Worm (Caenorhabditis elegans) whole organism, L2 larva: ENCODE data around the gene cul-2.

Experiments
- egl-27 ChIP-seq: sonication (generic microtip); optimal IDR thresholded peaks from 3 replicates; lab custom pipeline; 2017; ENCODE audit warnings: missing biosample characterization, missing genetic modification reagents, missing genetic modification characterization
- fos-1 ChIP-seq: fragments of 150-350 bp; optimal IDR thresholded peaks from 2 replicates; lab custom pipeline; 2014; ENCODE audit warnings: missing biosample characterization, missing genetic modification characterization
- lin-39 ChIP-seq: fragments of 150-350 bp; optimal IDR thresholded peaks from 2 replicates; lab custom pipeline; 2014; ENCODE audit warnings: missing biosample characterization, missing genetic modification reagents, missing genetic modification characterization
- mdl-1 ChIP-seq, 2 experiments: fragments of 150-350 bp in 1 of 2; sonication (generic microtip) in 1 of 2; optimal IDR thresholded peaks; 2 replicates each; lab custom pipeline; 2017; ENCODE audit warnings: missing biosample characterization in 2 of 2, missing genetic modification characterization in 2 of 2
- nhr-237 ChIP-seq: fragments of 150-350 bp; optimal IDR thresholded peaks from 2 replicates; lab custom pipeline; 2014; ENCODE audit warnings: missing biosample characterization, missing genetic modification characterization
- snpc-4 ChIP-seq: fragments of 150-350 bp; optimal IDR thresholded peaks from 2 replicates; lab custom pipeline; 2014; ENCODE audit warnings: missing biosample characterization, missing genetic modification characterization
- unc-39 ChIP-seq: fragments of 150-350 bp; optimal IDR thresholded peaks from 2 replicates; lab custom pipeline; 2014; ENCODE audit warnings: missing biosample characterization, missing genetic modification characterization
- unc-62 ChIP-seq: fragments of 150-350 bp; optimal IDR thresholded peaks from 2 replicates; lab custom pipeline; 2014; ENCODE audit warnings: missing biosample characterization, missing genetic modification reagents, missing genetic modification characterization
- ztf-11 ChIP-seq: sonication (generic microtip); optimal IDR thresholded peaks from 2 replicates; lab custom pipeline; 2017; ENCODE audit warnings: missing biosample characterization, missing genetic modification characterization

- TF ChIP-seq snpc-4 (tag; lab: Kevin White, UChicago) (no peak), fos-1 (peak; percentile 95), ztf-11 (no peak), unc-39 (tag; lab: Kevin White, UChicago) (no peak), nhr-237 (tag; lab: Kevin White, UChicago) (no peak), lin-39 (tag; lab: Kevin White, UChicago) (no peak), mdl-1 (tag; optimal IDR thresholded peaks at IDR 0.05; lab: Kevin White, UChicago) (no peak), unc-62 (no peak), egl-27 (tag; lab: Kevin White, UChicago) (no peak)
These were observed 14.3 kb upstream of the cul-2 start, which contains the start of gene aqp-11 for ce11 chrIII:13672654-13673330.
